Worm (Caenorhabditis elegans): ENCODE results near the gene C54D2.6.

- TF ChIP-seq lim-6 (tag; optimal IDR thresholded peaks at IDR 0.05) (no peak), ama-1 (optimal IDR thresholded peaks at IDR 0.05) (no peak), ceh-14 (tag; optimal IDR thresholded peaks at IDR 0.05) (no peak)
Measured at ce11 chrX:7834117-7834516, 13.2 kb downstream of the C54D2.6 start, which contains the start of gene sul-3.

All from whole organism, late embryonic.